Worm (Caenorhabditis elegans): Measurements from ENCODE around the gene ZK616.8.

Gene ZK616.8

ce11 chrIV:5415696-5416095, 3.7 kb upstream of the ZK616.8 start, which contains the start of gene spp-7:
TSS of gene spp-7 (minus strand) at chrIV:5415796.
- TF ChIP-seq lsy-2 (tag; optimal IDR thresholded peaks at IDR 0.05) (no peak), nhr-84 (tag; optimal IDR thresholded peaks at IDR 0.05) (no peak), irx-1 (tag; optimal IDR thresholded peaks at IDR 0.05) (no peak), blmp-1 (tag; optimal IDR thresholded peaks at IDR 0.05) (no peak), sptf-1 (tag; optimal IDR thresholded peaks at IDR 0.05) (no peak)

- TF ChIP-seq grh-1 (GFP tag; IDR thresholded peaks at IDR 0.05) (no peak), vab-15 (tag; optimal IDR thresholded peaks at IDR 0.05) (no peak), fkh-4 (tag; optimal IDR thresholded peaks at IDR 0.05; ENCODE audit: borderline replicate concordance) (no peak), jun-1 (tag; optimal IDR thresholded peaks at IDR 0.05) (no peak), nhr-90 (tag; optimal IDR thresholded peaks at IDR 0.05; ENCODE audit: poor library complexity) (no peak), pqm-1 (tag; optimal IDR thresholded peaks at IDR 0.05) (no peak), snu-23 (GFP tag; optimal IDR thresholded peaks at IDR 0.05) (no peak), mdl-1 (tag; optimal IDR thresholded peaks at IDR 0.05) (no peak), nhr-85 (tag) (no peak), Y116A8C.19 (tag; optimal IDR thresholded peaks at IDR 0.05; ENCODE audit: borderline replicate concordance) (no peak), unc-130 (tag; optimal IDR thresholded peaks at IDR 0.05) (no peak), elt-2 (tag; optimal IDR thresholded peaks at IDR 0.05) (no peak), lsy-2 (tag; optimal IDR thresholded peaks at IDR 0.05) (no peak)
These were observed 873 bp downstream of the ZK616.8 start, which contains the start of gene ZK616.65 for ce11 chrIV:5411120-5411519. TSS of gene ZK616.65 (minus strand) at chrIV:5411220.

ce11 chrIV:5409112-5409511, 2.9 kb downstream of the ZK616.8 start:
- TF ChIP-seq mef-2 (tag; optimal IDR thresholded peaks at IDR 0.05) (no peak), grh-1 (GFP tag; IDR thresholded peaks at IDR 0.05) (no peak), efl-1 (optimal IDR thresholded peaks at IDR 0.05) (no peak), efl-1 (GFP tag; optimal IDR thresholded peaks at IDR 0.05 in 1 of 2) (no peak), rnt-1 (tag; optimal IDR thresholded peaks at IDR 0.05) (no peak), ceh-88 (GFP tag; IDR thresholded peaks at IDR 0.05) (no peak), lin-35 (GFP tag; optimal IDR thresholded peaks at IDR 0.05) (no peak), nhr-20 (tag; optimal IDR thresholded peaks at IDR 0.05) (no peak), unc-62 (GFP tag; optimal IDR thresholded peaks at IDR 0.05) (no peak), fkh-4 (tag; optimal IDR thresholded peaks at IDR 0.05; ENCODE audit: borderline replicate concordance) (no peak), elt-2 (tag; optimal IDR thresholded peaks at IDR 0.05) (no peak), unc-86 (tag; optimal IDR thresholded peaks at IDR 0.05) (no peak), unc-30 (tag; optimal IDR thresholded peaks at IDR 0.05) (no peak), dpl-1 (GFP tag; optimal IDR thresholded peaks at IDR 0.05) (no peak), fkh-10 (GFP tag; optimal IDR thresholded peaks at IDR 0.05) (no peak), mdl-1 (tag; optimal IDR thresholded peaks at IDR 0.05) (no peak), pqm-1 (tag; optimal IDR thresholded peaks at IDR 0.05) (no peak), lin-15B (tag; optimal IDR thresholded peaks at IDR 0.05) (no peak)

- TF ChIP-seq dsc-1 (tag; optimal IDR thresholded peaks at IDR 0.05) (no peak), ama-1 (optimal IDR thresholded peaks at IDR 0.05) (no peak), unc-86 (tag; optimal IDR thresholded peaks at IDR 0.05) (no peak), zag-1 (tag; optimal IDR thresholded peaks at IDR 0.05) (no peak)
These were observed 6.6 kb downstream of the ZK616.8 start, which contains the start of gene ZK616.61 for ce11 chrIV:5405345-5405744. TSS of gene ZK616.61 (plus strand) at chrIV:5405645.

- no peak for TF ChIP-seq nhr-84 (tag; optimal IDR thresholded peaks at IDR 0.05)
- no peak for TF ChIP-seq pax-3 (tag; optimal IDR thresholded peaks at IDR 0.05)
- no peak for TF ChIP-seq mab-9 (GFP tag; IDR thresholded peaks at IDR 0.05)
- no peak for TF ChIP-seq zip-4 (GFP tag; optimal IDR thresholded peaks at IDR 0.05)
- TF ChIP-seq Y116A8C.19 (tag; optimal IDR thresholded peaks at IDR 0.05; ENCODE audit: borderline replicate concordance): no peak
- no peak for TF ChIP-seq ets-5 (GFP tag; IDR thresholded peaks at IDR 0.05)
- TF ChIP-seq nhr-20 (tag; optimal IDR thresholded peaks at IDR 0.05): no peak
- TF ChIP-seq alr-1 (tag; optimal IDR thresholded peaks at IDR 0.05; ENCODE audit: borderline replicate concordance): no peak
- TF ChIP-seq lin-13 (GFP tag; optimal IDR thresholded peaks at IDR 0.05): no peak
- no peak for TF ChIP-seq ceh-88 (GFP tag; IDR thresholded peaks at IDR 0.05)
- TF ChIP-seq mef-2 (tag; optimal IDR thresholded peaks at IDR 0.05): no peak
- no peak for TF ChIP-seq lsy-2 (tag; optimal IDR thresholded peaks at IDR 0.05)
- TF ChIP-seq vab-15 (tag; optimal IDR thresholded peaks at IDR 0.05): no peak
These were observed 11.4 kb downstream of the ZK616.8 start, which contains the start of gene ZK616.1 for ce11 chrIV:5400609-5401008. TSS of gene ZK616.1 (plus strand) at chrIV:5400909.
